Worm (Caenorhabditis elegans): Measurements from ENCODE around the gene Y22D7AL.4.

ce11 chrIII:1610938-1611337, 15.5 kb upstream of the Y22D7AL.4 start:
- TF ChIP-seq ztf-11 (tag; optimal IDR thresholded peaks at IDR 0.05) (no peak), elt-1 (tag; optimal IDR thresholded peaks at IDR 0.05; ENCODE audit: borderline replicate concordance, insufficient read depth) (no peak), unc-62 (GFP tag; optimal IDR thresholded peaks at IDR 0.05) (no peak), nhr-28 (tag; optimal IDR thresholded peaks at IDR 0.05) (no peak), hlh-1 (tag; optimal IDR thresholded peaks at IDR 0.05) (no peak), ceh-39 (tag; optimal IDR thresholded peaks at IDR 0.05) (no peak)

Data from whole organism, mixed stage, embryonic.